Worm (Caenorhabditis elegans) whole organism, late embryonic: ENCODE data around the gene jamp-1.
A peak's percentile ranks its signal among the peaks of the same experiment; 100 is the strongest.

Experiments
- C38D4.7 ChIP-seq: fragments of 200-800 bp; sonication (Bioruptor generic); optimal IDR thresholded peaks from 2 replicates; lab custom pipeline; 2018; ENCODE audit warnings: mild to moderate bottlenecking, missing genetic modification characterization, moderate library complexity, missing compliant biosample characterization
- K02D7.2 ChIP-seq: sonication (generic microtip); optimal IDR thresholded peaks from 2 replicates; lab custom pipeline; 2017; ENCODE audit warnings: mild to moderate bottlenecking, missing genetic modification characterization, missing compliant biosample characterization
- K09A11.1 ChIP-seq: sonication (generic microtip); optimal IDR thresholded peaks from 2 replicates; lab custom pipeline; 2017; ENCODE audit warnings: antibody characterized with exemption, mild to moderate bottlenecking, missing genetic modification characterization, missing compliant biosample characterization; ENCODE audit not compliant: insufficient read depth
- T23F11.4 ChIP-seq: fragments of 200-800 bp; sonication (Bioruptor generic); optimal IDR thresholded peaks from 2 replicates; lab custom pipeline; 2018; ENCODE audit warnings: mild to moderate bottlenecking, missing genetic modification characterization, missing compliant biosample characterization
- Y22D7AL.16 ChIP-seq: sonication (generic microtip); optimal IDR thresholded peaks from 2 replicates; lab custom pipeline; 2016; ENCODE audit warnings: missing genetic modification characterization, missing compliant biosample characterization
- ama-1 ChIP-seq: fragments of 150-350 bp; optimal IDR thresholded peaks from 2 replicates; lab custom pipeline; 2014
- ceh-18 ChIP-seq: sonication (generic microtip); optimal IDR thresholded peaks from 2 replicates; lab custom pipeline; 2016; ENCODE audit warnings: missing genetic modification characterization, missing compliant biosample characterization
- ceh-22 ChIP-seq: sonication (generic microtip); optimal IDR thresholded peaks from 2 replicates; lab custom pipeline; 2017; ENCODE audit warnings: missing biosample characterization, missing genetic modification characterization
- ceh-24 ChIP-seq: sonication (generic microtip); optimal IDR thresholded peaks from 2 replicates; lab custom pipeline; 2016; ENCODE audit warnings: mild to moderate bottlenecking, missing genetic modification characterization, missing compliant biosample characterization
- ceh-30 ChIP-seq: fragments of 150-350 bp; optimal IDR thresholded peaks from 2 replicates; lab custom pipeline; 2014; ENCODE audit warnings: missing biosample characterization, missing genetic modification characterization
- ceh-31 ChIP-seq: sonication (generic microtip); optimal IDR thresholded peaks from 2 replicates; lab custom pipeline; 2016; ENCODE audit warnings: missing genetic modification characterization, missing compliant biosample characterization
- ceh-34 ChIP-seq: sonication (generic microtip); optimal IDR thresholded peaks from 2 replicates; lab custom pipeline; 2016; ENCODE audit warnings: mild to moderate bottlenecking, missing genetic modification characterization, missing compliant biosample characterization
- ceh-9 ChIP-seq: sonication (generic microtip); optimal IDR thresholded peaks from 2 replicates; lab custom pipeline; 2016; ENCODE audit warnings: mild to moderate bottlenecking, missing genetic modification characterization, inconsistent platforms, missing compliant biosample characterization
- che-1 ChIP-seq: sonication (generic microtip); optimal IDR thresholded peaks from 2 replicates; lab custom pipeline; 2016; ENCODE audit warnings: mild to moderate bottlenecking, missing genetic modification characterization, missing compliant biosample characterization
- dmd-4 ChIP-seq: sonication (generic microtip); optimal IDR thresholded peaks from 2 replicates; lab custom pipeline; 2016; ENCODE audit warnings: borderline replicate concordance, missing genetic modification characterization, missing compliant biosample characterization
- dve-1 ChIP-seq: sonication (generic microtip); optimal IDR thresholded peaks from 2 replicates; lab custom pipeline; 2017; ENCODE audit warnings: antibody characterized with exemption, mild to moderate bottlenecking, missing genetic modification characterization, missing compliant biosample characterization
- elt-2 ChIP-seq: sonication (generic microtip); optimal IDR thresholded peaks from 2 replicates; lab custom pipeline; 2016; ENCODE audit warnings: missing genetic modification reagents, missing genetic modification characterization, missing compliant biosample characterization
- elt-4 ChIP-seq: sonication (generic microtip); optimal IDR thresholded peaks from 2 replicates; lab custom pipeline; 2016; ENCODE audit warnings: missing genetic modification characterization, missing compliant biosample characterization
- ets-4 ChIP-seq: sonication (generic microtip); optimal IDR thresholded peaks from 2 replicates; lab custom pipeline; 2016; ENCODE audit warnings: missing genetic modification characterization, missing compliant biosample characterization
- fax-1 ChIP-seq: sonication (generic microtip); optimal IDR thresholded peaks from 2 replicates; lab custom pipeline; 2016; ENCODE audit warnings: missing genotype, missing genetic modification characterization, missing compliant biosample characterization
- fkh-6 ChIP-seq: sonication (generic microtip); optimal IDR thresholded peaks from 2 replicates; lab custom pipeline; 2016; ENCODE audit warnings: missing genetic modification characterization, missing compliant biosample characterization
- gmeb-2 ChIP-seq: sonication (generic microtip); optimal IDR thresholded peaks from 2 replicates; lab custom pipeline; 2016; ENCODE audit warnings: missing genetic modification characterization, inconsistent platforms, missing compliant biosample characterization
- hlh-30 ChIP-seq: sonication (generic microtip); optimal IDR thresholded peaks from 2 replicates; lab custom pipeline; 2017; ENCODE audit warnings: antibody characterized with exemption, missing genetic modification characterization, missing compliant biosample characterization; ENCODE audit not compliant: insufficient read depth
- hlh-8 ChIP-seq: sonication (generic microtip); optimal IDR thresholded peaks from 2 replicates; lab custom pipeline; 2016; ENCODE audit warnings: missing genotype, missing genetic modification characterization, missing compliant biosample characterization
- nfya-1 ChIP-seq: sonication (generic microtip); optimal IDR thresholded peaks from 2 replicates; lab custom pipeline; 2017; ENCODE audit warnings: missing genetic modification characterization, mild to moderate bottlenecking, missing compliant biosample characterization, antibody characterized with exemption, moderate library complexity
- npax-4 ChIP-seq: sonication (generic microtip); optimal IDR thresholded peaks from 2 replicates; lab custom pipeline; 2016; ENCODE audit warnings: missing genetic modification characterization, missing compliant biosample characterization
- pag-3 ChIP-seq: sonication (generic microtip); optimal IDR thresholded peaks from 2 replicates; lab custom pipeline; 2016; ENCODE audit warnings: missing compliant biosample characterization, missing genetic modification characterization, borderline replicate concordance
- pat-9 ChIP-seq: fragments of 200-800 bp; sonication (Bioruptor generic); optimal IDR thresholded peaks from 2 replicates; lab custom pipeline; 2018; ENCODE audit warnings: mild to moderate bottlenecking, missing genetic modification characterization, moderate library complexity, missing compliant biosample characterization
- pax-1 ChIP-seq: fragments of 150-350 bp; optimal IDR thresholded peaks from 2 replicates; lab custom pipeline; 2014; ENCODE audit warnings: missing biosample characterization, missing genetic modification characterization
- pha-2 ChIP-seq: sonication (generic microtip); optimal IDR thresholded peaks from 2 replicates; lab custom pipeline; 2017; ENCODE audit warnings: mild to moderate bottlenecking, missing genetic modification characterization, missing compliant biosample characterization
- pha-4 ChIP-seq: fragments of 150-350 bp; optimal IDR thresholded peaks from 2 replicates; lab custom pipeline; 2018; ENCODE audit warnings: missing biosample characterization, missing genetic modification reagents, missing genetic modification characterization
- pros-1 ChIP-seq: fragments of 150-350 bp; optimal IDR thresholded peaks from 2 replicates; lab custom pipeline; 2014; ENCODE audit warnings: missing biosample characterization, missing genetic modification reagents, missing genetic modification characterization
- ref-2 ChIP-seq: sonication (generic microtip); optimal IDR thresholded peaks from 2 replicates; lab custom pipeline; 2016; ENCODE audit warnings: missing genetic modification characterization, missing compliant biosample characterization
- rnt-1 ChIP-seq: sonication (generic microtip); optimal IDR thresholded peaks from 2 replicates; lab custom pipeline; 2016; ENCODE audit warnings: missing genetic modification characterization, missing compliant biosample characterization
- sox-2 ChIP-seq: fragments of 200-800 bp; sonication (Bioruptor generic); IDR thresholded peaks from 2 replicates; pipeline ENCODE4 v1.3.6; 2022; ENCODE audit warnings: missing genetic modification reagents, missing genetic modification characterization, missing compliant biosample characterization
- syd-9 ChIP-seq: sonication (generic microtip); optimal IDR thresholded peaks from 2 replicates; lab custom pipeline; 2016; ENCODE audit warnings: mild to moderate bottlenecking, missing genetic modification characterization, moderate library complexity, missing compliant biosample characterization
- tbx-2 ChIP-seq: sonication (generic microtip); optimal IDR thresholded peaks from 2 replicates; lab custom pipeline; 2016; ENCODE audit warnings: missing genetic modification characterization, missing compliant biosample characterization
- unc-42 ChIP-seq: sonication (generic microtip); optimal IDR thresholded peaks from 2 replicates; lab custom pipeline; 2016; ENCODE audit warnings: missing genotype, missing genetic modification characterization, missing compliant biosample characterization
- unc-55 ChIP-seq: sonication (generic microtip); optimal IDR thresholded peaks from 2 replicates; lab custom pipeline; 2017; ENCODE audit warnings: missing biosample characterization, missing genetic modification reagents, missing genetic modification characterization
- zip-5 ChIP-seq: sonication (generic microtip); optimal IDR thresholded peaks from 2 replicates; lab custom pipeline; 2016; ENCODE audit warnings: missing genetic modification characterization, missing compliant biosample characterization

The jamp-1 gene

ce11 chrV:6022076-6022475 lies 29.0 kb downstream of the jamp-1 start:
- TF ChIP-seq fkh-6 (tag; lab: Kevin White, UChicago) (no peak), ceh-24 (tag; lab: Kevin White, UChicago) (no peak), pat-9 (tag; lab: Kevin White, UChicago) (no peak), ceh-9 (no peak), rnt-1 (no peak), ceh-31 (no peak), ama-1 (lab: Kevin White, UChicago) (no peak), npax-4 (no peak), C38D4.7 (GFP tag; lab: Kevin White, UChicago) (no peak), syd-9 (tag; lab: Kevin White, UChicago) (no peak), sox-2 (GFP tag; lab: Robert Waterston, UW) (no peak), pag-3 (tag; lab: Kevin White, UChicago) (no peak), zip-5 (tag; lab: Kevin White, UChicago) (no peak)

- TF ChIP-seq pag-3 (tag; lab: Kevin White, UChicago): no peak
- no peak for TF ChIP-seq fax-1 (tag; lab: Kevin White, UChicago)
- TF ChIP-seq unc-55 (GFP tag; lab: Kevin White, UChicago): peak; percentile 76
- no peak for TF ChIP-seq ets-4 (tag; lab: Kevin White, UChicago)
- TF ChIP-seq ceh-34: peak; percentile 9
- TF ChIP-seq dmd-4 (tag; lab: Kevin White, UChicago): no peak
- TF ChIP-seq T23F11.4 (GFP tag; lab: Kevin White, UChicago): no peak
- no peak for TF ChIP-seq elt-4 (tag; lab: Kevin White, UChicago)
- TF ChIP-seq, all 69 proteins: peak for 2
These were observed 32.1 kb downstream of the jamp-1 start, which contains the start of gene picc-1 for ce11 chrV:6018944-6019450. picc-1 (plus strand) TSS chrV:6018994.

- TF ChIP-seq hlh-8 (tag; lab: Kevin White, UChicago): peak; percentile 32
- TF ChIP-seq pha-2 (tag; lab: Kevin White, UChicago): no peak
- TF ChIP-seq unc-55 (GFP tag; lab: Kevin White, UChicago): no peak
- TF ChIP-seq pros-1 (tag; lab: Kevin White, UChicago): no peak
- TF ChIP-seq hlh-30 (tag; lab: Kevin White, UChicago): peak; percentile 30
- no peak for TF ChIP-seq elt-4 (tag; lab: Kevin White, UChicago)
- no peak for TF ChIP-seq Y22D7AL.16 (tag; lab: Kevin White, UChicago)
- peak; percentile 48 for TF ChIP-seq ceh-31
- peak; percentile 63 for TF ChIP-seq unc-42 (tag; lab: Kevin White, UChicago)
- TF ChIP-seq fax-1 (tag; lab: Kevin White, UChicago): no peak
- TF ChIP-seq C38D4.7 (GFP tag; lab: Kevin White, UChicago): no peak
- TF ChIP-seq ceh-22: no peak
- TF ChIP-seq che-1 (tag; lab: Kevin White, UChicago): no peak
- TF ChIP-seq gmeb-2 (tag; lab: Kevin White, UChicago): no peak
- no peak for TF ChIP-seq ref-2 (tag; lab: Kevin White, UChicago)
- TF ChIP-seq ceh-30 (tag; lab: Kevin White, UChicago): no peak
- no peak for TF ChIP-seq ceh-18 (tag; lab: Kevin White, UChicago)
- peak; percentile 27 for TF ChIP-seq tbx-2
- TF ChIP-seq npax-4: no peak
- TF ChIP-seq nfya-1 (tag; lab: Kevin White, UChicago): peak; percentile 51
- peak; percentile 34 for TF ChIP-seq ceh-34
- TF ChIP-seq zip-5 (tag; lab: Kevin White, UChicago): no peak
- no peak for TF ChIP-seq K02D7.2 (tag; lab: Kevin White, UChicago)
- TF ChIP-seq pax-1 (tag; lab: Kevin White, UChicago): peak; percentile 51
- peak; percentile 34 for TF ChIP-seq K09A11.1 (tag; lab: Kevin White, UChicago)
- TF ChIP-seq pha-4 (tag; lab: Kevin White, UChicago): no peak
- TF ChIP-seq elt-2: peak; percentile 38
- peak; percentile 55 for TF ChIP-seq dve-1
These were observed 33.4 kb downstream of the jamp-1 start, which contains the start of the genes rpt-2 and aps-1 for ce11 chrV:6017630-6018029. rpt-2 (minus strand) TSS chrV:6017669. aps-1 (plus strand) TSS chrV:6017970.
